Fruit fly (Drosophila melanogaster) whole organism, embryonic: Measurements from ENCODE around the gene Nlg2.

ENCODE experiments used
- Atf-2 ChIP-seq: fragments of 200-800 bp; sonication (Bioruptor generic); optimal IDR thresholded peaks from 2 replicates; lab custom pipeline; 2016; ENCODE audit warnings: missing biosample characterization, missing genetic modification characterization
- B-H1 ChIP-seq: fragments of 200-800 bp; sonication (Bioruptor generic); IDR thresholded peaks from 3 replicates; pipeline ENCODE4 v1.3.6; 2022; ENCODE audit warnings: missing biosample characterization, missing genetic modification characterization
- CG1024 ChIP-seq: fragments of 200-800 bp; sonication (Bioruptor generic); IDR thresholded peaks from 2 replicates; pipeline ENCODE4 v1.3.6; 2022; ENCODE audit warnings: missing biosample characterization, missing genetic modification characterization
- CG10565 ChIP-seq: fragments of 200-800 bp; sonication (Bioruptor generic); optimal IDR thresholded peaks from 3 replicates; lab custom pipeline; 2016; ENCODE audit warnings: missing biosample characterization, mild to moderate bottlenecking, missing genetic modification characterization
- CG11504 ChIP-seq: fragments of 200-800 bp; sonication (Bioruptor generic); optimal IDR thresholded peaks from 3 replicates; lab custom pipeline; 2019; ENCODE audit warnings: missing biosample characterization, mild to moderate bottlenecking, missing genetic modification characterization, moderate library complexity
- CG14965 ChIP-seq: fragments of 200-800 bp; sonication (Bioruptor generic); optimal IDR thresholded peaks from 2 replicates; lab custom pipeline; 2016; ENCODE audit warnings: missing biosample characterization, missing genetic modification characterization, borderline replicate concordance
- CG15479 ChIP-seq: fragments of 200-800 bp; sonication (Bioruptor generic); optimal IDR thresholded peaks from 3 replicates; lab custom pipeline; 2019; ENCODE audit warnings: missing biosample characterization, mild to moderate bottlenecking, missing genetic modification characterization, moderate library complexity
- CG17612 ChIP-seq: fragments of 200-800 bp; sonication (Bioruptor generic); IDR thresholded peaks from 2 replicates; pipeline ENCODE4 v1.3.6; 2022; ENCODE audit warnings: missing biosample characterization, missing genetic modification characterization
- CG18599 ChIP-seq: fragments of 200-800 bp; sonication (Bioruptor generic); optimal IDR thresholded peaks from 3 replicates; lab custom pipeline; 2017; ENCODE audit warnings: missing biosample characterization, missing genetic modification characterization, mild to moderate bottlenecking, moderate library complexity, missing genetic modification reagents
- CG2120 ChIP-seq: fragments of 200-800 bp; sonication (Bioruptor generic); optimal IDR thresholded peaks from 3 replicates; lab custom pipeline; 2016; ENCODE audit warnings: missing biosample characterization, missing genetic modification characterization
- CG2678 ChIP-seq: fragments of 200-800 bp; sonication (Bioruptor generic); optimal IDR thresholded peaks from 3 replicates; lab custom pipeline; 2019; ENCODE audit warnings: missing biosample characterization, mild to moderate bottlenecking, missing genetic modification characterization, moderate library complexity
- CG3065 ChIP-seq: fragments of 200-800 bp; sonication (Bioruptor generic); optimal IDR thresholded peaks from 2 replicates; lab custom pipeline; 2016; ENCODE audit warnings: missing biosample characterization, missing genetic modification characterization
- CG32532 ChIP-seq: fragments of 200-800 bp; sonication (Bioruptor generic); IDR thresholded peaks from 2 replicates; pipeline ENCODE4 v1.3.6; 2022; ENCODE audit warnings: missing biosample characterization, missing genetic modification characterization
- CG32767 ChIP-seq: fragments of 200-800 bp; sonication (Bioruptor generic); IDR thresholded peaks from 2 replicates; pipeline ENCODE4 v1.3.6; 2022; ENCODE audit warnings: missing biosample characterization, missing genetic modification characterization
- CG3726 ChIP-seq: fragments of 200-800 bp; sonication (Bioruptor generic); IDR thresholded peaks from 3 replicates; pipeline ENCODE4, ENCODE4 v1.3.6; 2022; ENCODE audit warnings: missing biosample characterization, missing genetic modification characterization
- CG3995 ChIP-seq: fragments of 200-800 bp; sonication (Bioruptor generic); optimal IDR thresholded peaks from 3 replicates; lab custom pipeline; 2016; ENCODE audit warnings: missing biosample characterization, missing genetic modification characterization
- CG4617 ChIP-seq: fragments of 200-800 bp; sonication (Bioruptor generic); optimal IDR thresholded peaks from 3 replicates; lab custom pipeline; 2016; ENCODE audit warnings: missing biosample characterization, missing genetic modification characterization, borderline replicate concordance
- CG4707 ChIP-seq: fragments of 200-800 bp; sonication (Bioruptor generic); optimal IDR thresholded peaks from 2 replicates; lab custom pipeline; 2018; ENCODE audit warnings: missing biosample characterization, mild to moderate bottlenecking, missing genetic modification characterization, moderate library complexity
- CG6683 ChIP-seq: fragments of 200-800 bp; sonication (Bioruptor generic); optimal IDR thresholded peaks from 2 replicates; lab custom pipeline; 2017; ENCODE audit warnings: missing biosample characterization, mild to moderate bottlenecking, missing genetic modification characterization, missing genetic modification reagents
- CG6854 ChIP-seq: fragments of 200-800 bp; sonication (Bioruptor generic); optimal IDR thresholded peaks from 3 replicates; lab custom pipeline; 2017; ENCODE audit warnings: missing biosample characterization, mild to moderate bottlenecking, missing genetic modification characterization
- CG7839 ChIP-seq: fragments of 200-800 bp; sonication (Bioruptor generic); optimal IDR thresholded peaks from 3 replicates; lab custom pipeline; 2018; ENCODE audit warnings: missing biosample characterization, mild to moderate bottlenecking, missing genetic modification characterization, moderate library complexity
- CG8089 ChIP-seq: fragments of 200-800 bp; sonication (Bioruptor generic); optimal IDR thresholded peaks from 3 replicates; lab custom pipeline; 2016; ENCODE audit warnings: missing biosample characterization, missing genetic modification characterization
- CG9876 ChIP-seq: fragments of 200-800 bp; sonication (Bioruptor generic); optimal IDR thresholded peaks from 2 replicates; lab custom pipeline; 2016; ENCODE audit warnings: missing biosample characterization, missing genetic modification characterization
- Chrac-16 ChIP-seq: fragments of 200-800 bp; sonication (Bioruptor generic); optimal IDR thresholded peaks from 3 replicates; lab custom pipeline; 2016; ENCODE audit warnings: missing biosample characterization, missing genetic modification characterization
- Dll ChIP-seq: fragments of 200-800 bp; sonication (Bioruptor generic); IDR thresholded peaks from 4 replicates; pipeline ENCODE4 v1.3.6; 2022; ENCODE audit warnings: missing biosample characterization, missing genetic modification characterization; ENCODE audit not compliant: partially characterized antibody
- Gsc ChIP-seq: fragments of 200-800 bp; sonication (Bioruptor generic); IDR thresholded peaks from 2 replicates; pipeline ENCODE4 v1.3.6; 2022; ENCODE audit warnings: missing biosample characterization, missing genetic modification characterization
- Hmx ChIP-seq: fragments of 200-800 bp; sonication (Bioruptor generic); optimal IDR thresholded peaks from 2 replicates; lab custom pipeline; 2016; ENCODE audit warnings: missing biosample characterization, missing genetic modification characterization
- Jarid2 ChIP-seq: fragments of 200-800 bp; sonication (Bioruptor generic); optimal IDR thresholded peaks from 3 replicates; lab custom pipeline; 2017; ENCODE audit warnings: mild to moderate bottlenecking, missing biosample characterization, missing genetic modification reagents, missing genetic modification characterization
- Lim3 ChIP-seq: fragments of 200-800 bp; sonication (Bioruptor generic); IDR thresholded peaks from 2 replicates; pipeline ENCODE4 v1.3.6; 2022; ENCODE audit warnings: missing biosample characterization, missing genetic modification characterization
- NC2α ChIP-seq: fragments of 200-800 bp; sonication (Bioruptor generic); optimal IDR thresholded peaks from 2 replicates; lab custom pipeline; 2016; ENCODE audit warnings: missing biosample characterization, missing genetic modification characterization
- NFAT ChIP-seq: fragments of 200-800 bp; sonication (Bioruptor generic); IDR thresholded peaks from 2 replicates; pipeline ENCODE4 v1.3.6; 2022; ENCODE audit warnings: missing biosample characterization, missing genetic modification characterization
- Ptx1 ChIP-seq: fragments of 200-800 bp; sonication (Bioruptor generic); IDR thresholded peaks from 2 replicates; pipeline ENCODE4 v1.3.6; 2022; ENCODE audit warnings: missing biosample characterization, missing genetic modification characterization
- Xrp1 ChIP-seq: fragments of 200-800 bp; sonication (Bioruptor generic); IDR thresholded peaks from 2 replicates; pipeline ENCODE4 v1.3.6; 2022; ENCODE audit warnings: missing biosample characterization, missing genetic modification characterization
- al ChIP-seq: fragments of 200-800 bp; sonication (Bioruptor generic); IDR thresholded peaks from 2 replicates; pipeline ENCODE4 v1.3.6; 2022; ENCODE audit warnings: missing biosample characterization, missing genetic modification characterization
- amos ChIP-seq: fragments of 200-800 bp; sonication (Bioruptor generic); IDR thresholded peaks from 2 replicates; pipeline ENCODE4 v1.3.6; 2022; ENCODE audit warnings: missing biosample characterization, missing genetic modification characterization; ENCODE audit not compliant: partially characterized antibody
- ara ChIP-seq: fragments of 200-800 bp; sonication (Bioruptor generic); IDR thresholded peaks from 2 replicates; pipeline ENCODE4 v1.3.6; 2022; ENCODE audit warnings: missing biosample characterization, missing genetic modification characterization
- bsh ChIP-seq, 2 experiments: fragments of 200-800 bp; sonication (Bioruptor generic); optimal IDR thresholded peaks; 2 replicates each; lab custom pipeline; 2017 to 2018; ENCODE audit warnings: mild to moderate bottlenecking in 2 of 2, missing biosample characterization in 2 of 2, missing genetic modification characterization in 2 of 2, moderate library complexity in 1 of 2
- cas ChIP-seq: fragments of 200-800 bp; sonication (Bioruptor generic); IDR thresholded peaks from 2 replicates; pipeline ENCODE4 v1.3.6; 2022; ENCODE audit warnings: missing biosample characterization, missing genetic modification characterization
- crc ChIP-seq: fragments of 200-800 bp; sonication (Bioruptor generic); optimal IDR thresholded peaks from 2 replicates; lab custom pipeline; 2016; ENCODE audit warnings: missing biosample characterization, missing genetic modification characterization
- croc ChIP-seq: fragments of 200-800 bp; sonication (Bioruptor generic); conservative IDR thresholded peaks from 3 replicates; pipeline ENCODE4 v1.3.6; 2022; ENCODE audit warnings: missing biosample characterization, missing genetic modification characterization
- crol ChIP-seq: fragments of 200-800 bp; sonication (Bioruptor generic); IDR thresholded peaks from 2 replicates; pipeline ENCODE4 v1.3.6; 2022; ENCODE audit warnings: missing biosample characterization, missing genetic modification characterization
- dm ChIP-seq: fragments of 200-800 bp; sonication (Bioruptor generic); optimal IDR thresholded peaks from 3 replicates; lab custom pipeline; 2016; ENCODE audit warnings: missing biosample characterization, missing genetic modification characterization
- hbn ChIP-seq: fragments of 200-800 bp; sonication (Bioruptor generic); IDR thresholded peaks from 2 replicates; pipeline ENCODE4 v1.3.6; 2022; ENCODE audit warnings: missing biosample characterization, missing genetic modification characterization; ENCODE audit not compliant: partially characterized antibody
- kah ChIP-seq: fragments of 200-800 bp; sonication (Bioruptor generic); optimal IDR thresholded peaks from 2 replicates; lab custom pipeline; 2018; ENCODE audit warnings: missing biosample characterization, mild to moderate bottlenecking, missing genetic modification characterization
- lbe ChIP-seq: fragments of 200-800 bp; sonication (Bioruptor generic); optimal IDR thresholded peaks from 2 replicates; lab custom pipeline; 2016; ENCODE audit warnings: missing biosample characterization, mild to moderate bottlenecking, missing genetic modification characterization
- nmo ChIP-seq: fragments of 200-800 bp; sonication (Bioruptor generic); optimal IDR thresholded peaks from 2 replicates; lab custom pipeline; 2018; ENCODE audit warnings: missing biosample characterization, mild to moderate bottlenecking, missing genetic modification characterization, moderate library complexity
- pb ChIP-seq: fragments of 200-800 bp; sonication (Bioruptor generic); optimal IDR thresholded peaks from 3 replicates; lab custom pipeline; 2016; ENCODE audit warnings: missing biosample characterization, missing genetic modification characterization
- pho ChIP-seq: fragments of 200-800 bp; sonication (Bioruptor generic); optimal IDR thresholded peaks from 2 replicates; lab custom pipeline; 2016; ENCODE audit warnings: missing biosample characterization, missing genetic modification characterization
- sima ChIP-seq: fragments of 200-800 bp; sonication (Bioruptor generic); optimal IDR thresholded peaks from 2 replicates; lab custom pipeline; 2016; ENCODE audit warnings: missing biosample characterization, missing genetic modification characterization
- slp2 ChIP-seq: fragments of 200-800 bp; sonication (Bioruptor generic); optimal IDR thresholded peaks from 2 replicates; lab custom pipeline; 2016; ENCODE audit warnings: missing biosample characterization, missing genetic modification characterization
- sob ChIP-seq: fragments of 200-800 bp; sonication (Bioruptor generic); IDR thresholded peaks from 2 replicates; pipeline ENCODE4 v1.3.6; 2022; ENCODE audit warnings: missing biosample characterization, missing genetic modification characterization
- wek ChIP-seq: fragments of 200-800 bp; sonication (Bioruptor generic); optimal IDR thresholded peaks from 3 replicates; lab custom pipeline; 2018; ENCODE audit warnings: missing biosample characterization, mild to moderate bottlenecking, missing genetic modification characterization, moderate library complexity

Nlg2 gene

DNA sequence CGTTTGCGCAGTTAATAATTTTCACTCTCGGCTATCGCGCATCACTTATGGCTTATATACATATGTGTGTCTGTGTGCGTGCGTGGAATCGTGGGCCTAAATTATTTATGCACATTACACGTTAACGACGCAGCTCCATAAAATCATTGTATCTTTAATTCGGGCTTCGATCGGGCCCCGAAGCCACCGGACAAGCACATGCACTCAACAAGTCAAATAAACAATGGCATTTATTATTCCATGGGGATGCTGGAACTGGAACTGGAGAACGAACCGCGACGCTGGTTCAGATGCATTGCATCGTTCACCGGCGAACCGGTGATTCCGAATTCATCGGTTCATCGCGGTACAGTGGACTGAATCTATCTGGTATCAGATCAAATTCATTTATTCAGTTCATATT lies 73.8 kb downstream of the Nlg2 start, which contains the start of gene ihog (continued):
- no peak for TF ChIP-seq slp2 (GFP tag; lab: Kevin White, UChicago)
- TF ChIP-seq amos (GFP tag; lab: Robert Waterston, UW): peak; percentile 72
- no peak for TF ChIP-seq CG15479 (GFP tag; lab: Kevin White, UChicago)
- TF ChIP-seq CG4707 (GFP tag; lab: Kevin White, UChicago): peak; percentile 87
- no peak for TF ChIP-seq CG32767
- no peak for TF ChIP-seq Ptx1 (GFP tag; lab: Robert Waterston, UW)
- TF ChIP-seq cas (GFP tag; lab: Robert Waterston, UW): no peak
- TF ChIP-seq croc: no peak
- no peak for TF ChIP-seq al (GFP tag; lab: Robert Waterston, UW)
- TF ChIP-seq CG3995 (GFP tag; lab: Kevin White, UChicago): no peak
- no peak for TF ChIP-seq Chrac-16 (GFP tag; lab: Kevin White, UChicago)
- TF ChIP-seq hbn (GFP tag; lab: Robert Waterston, UW): 0 out of 2 replicates have a peak, but pooled peaks have one; percentile 23
- TF ChIP-seq Xrp1: no peak
- no peak for TF ChIP-seq CG1024 (GFP tag; lab: Robert Waterston, UW)
- TF ChIP-seq bsh (GFP tag; optimal IDR thresholded peaks at IDR 0.05; lab: Kevin White, UChicago): no peak
- no peak for TF ChIP-seq CG3065 (GFP tag; lab: Kevin White, UChicago)
- no peak for TF ChIP-seq Gsc (GFP tag; lab: Robert Waterston, UW)
- TF ChIP-seq CG10565 (GFP tag; lab: Kevin White, UChicago): no peak
- peak; percentile 54; the same call in 3 of the 4 replicates for TF ChIP-seq Dll
- no peak for TF ChIP-seq CG18599 (GFP tag; lab: Kevin White, UChicago)
- TF ChIP-seq CG17612 (GFP tag; lab: Robert Waterston, UW): no peak
- no peak for TF ChIP-seq sima (GFP tag; lab: Kevin White, UChicago)
- TF ChIP-seq kah (GFP tag; lab: Kevin White, UChicago): peak; percentile 1
- no peak for TF ChIP-seq CG7839 (tag; lab: Kevin White, UChicago)
- no peak for TF ChIP-seq lbe (GFP tag; lab: Kevin White, UChicago)
- TF ChIP-seq CG6854 (GFP tag; lab: Kevin White, UChicago): peak; percentile 7
- TF ChIP-seq pb (GFP tag; lab: Kevin White, UChicago): no peak
- no peak for TF ChIP-seq ara
- TF ChIP-seq dm (GFP tag; lab: Kevin White, UChicago): no peak
- TF ChIP-seq NFAT (GFP tag; lab: Robert Waterston, UW): no peak
- no peak for TF ChIP-seq CG11504 (tag; lab: Kevin White, UChicago)
- TF ChIP-seq CG3726 (GFP tag; lab: Robert Waterston, UW): no peak
- TF ChIP-seq CG2120 (GFP tag; lab: Kevin White, UChicago): no peak
- TF ChIP-seq CG8089: no peak
- TF ChIP-seq crol: no peak
- TF ChIP-seq CG4617 (GFP tag; lab: Kevin White, UChicago): peak; percentile 71
- no peak for TF ChIP-seq CG6683 (GFP tag; lab: Kevin White, UChicago)
- TF ChIP-seq Jarid2 (GFP tag; lab: Kevin White, UChicago): no peak
- TF ChIP-seq sob (GFP tag; lab: Robert Waterston, UW): no peak
- no peak for TF ChIP-seq B-H1
- no peak for TF ChIP-seq CG14965 (GFP tag; lab: Kevin White, UChicago)
- TF ChIP-seq nmo (GFP tag; lab: Kevin White, UChicago): no peak
- TF ChIP-seq wek (GFP tag; lab: Kevin White, UChicago): no peak
- TF ChIP-seq Lim3 (GFP tag; lab: Robert Waterston, UW): no peak
- TF ChIP-seq NC2α (GFP tag; lab: Kevin White, UChicago): no peak
- TF ChIP-seq CG9876: no peak
- TF ChIP-seq CG32532 (GFP tag; lab: Robert Waterston, UW): no peak
- TF ChIP-seq crc (GFP tag; lab: Kevin White, UChicago): no peak
- no peak for TF ChIP-seq Atf-2
- no peak for TF ChIP-seq CG2678 (tag; lab: Kevin White, UChicago)
- TF ChIP-seq pho (GFP tag; lab: Kevin White, UChicago): no peak
- TF ChIP-seq Hmx (GFP tag; lab: Kevin White, UChicago): no peak
